Worm (Caenorhabditis elegans) whole organism, L4 larva: Measurements from ENCODE around the gene nish-1.

ENCODE experiments used
- lin-1 ChIP-seq: fragments of 200-800 bp; sonication (Bioruptor generic); IDR thresholded peaks from 2 replicates; pipeline ENCODE4 v1.3.6; 2022; ENCODE audit warnings: missing genetic modification reagents, missing genetic modification characterization, missing compliant biosample characterization
- nhr-11 ChIP-seq: fragments of 150-350 bp; optimal IDR thresholded peaks from 2 replicates; lab custom pipeline; 2014; ENCODE audit warnings: missing biosample characterization, missing genetic modification characterization
- snpc-4 ChIP-seq: fragments of 150-350 bp; optimal IDR thresholded peaks from 2 replicates; lab custom pipeline; 2014; ENCODE audit warnings: missing biosample characterization, missing genetic modification characterization

DNA sequence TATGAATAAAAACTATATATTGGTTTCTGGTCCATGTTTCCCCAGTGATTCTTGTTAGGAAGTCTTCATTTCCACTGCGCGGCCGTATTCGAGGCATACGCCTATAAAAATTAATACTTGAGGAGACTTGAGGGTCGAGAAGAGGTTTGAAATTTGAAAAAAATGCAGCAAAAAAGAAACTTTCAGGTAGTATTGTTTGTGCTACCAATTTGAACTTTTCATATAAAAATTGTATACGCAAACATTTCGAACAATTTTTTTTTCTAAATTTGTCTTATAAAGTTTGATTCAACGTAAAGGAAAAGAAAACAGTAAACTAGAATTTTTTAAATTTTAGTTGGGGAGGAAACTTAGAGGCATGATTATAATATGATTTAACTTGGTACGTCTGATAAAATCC lies 12.3 kb upstream of the nish-1 start, which contains the start of gene T11G6.4:
- TF ChIP-seq nhr-11 = no peak
- no peak for TF ChIP-seq lin-1 (GFP tag; lab: Robert Waterston, UW)
- TF ChIP-seq snpc-4 (tag; lab: Kevin White, UChicago) = no peak
